Fruit fly (Drosophila melanogaster) whole organism, wandering third instar larva: Measurements from ENCODE around the gene SmydA-8.

Experiments
- HLH106 ChIP-seq: fragments of 200-800 bp; optimal IDR thresholded peaks from 3 replicates; lab custom pipeline; 2019; ENCODE audit warnings: missing biosample characterization, mild to moderate bottlenecking, missing genetic modification characterization, moderate library complexity
- Jra ChIP-seq: sonication (Bioruptor generic); optimal IDR thresholded peaks from 2 replicates; lab custom pipeline; 2016; ENCODE audit warnings: missing biosample characterization, missing genetic modification characterization
- Sp1 ChIP-seq: fragments of 200-800 bp; sonication (Bioruptor generic); optimal IDR thresholded peaks from 3 replicates; lab custom pipeline; 2019; ENCODE audit warnings: missing biosample characterization, mild to moderate bottlenecking, missing genetic modification characterization, moderate library complexity
- brk ChIP-seq: fragments of 200-800 bp; sonication (Bioruptor generic); optimal IDR thresholded peaks from 2 replicates; lab custom pipeline; 2016; ENCODE audit warnings: missing biosample characterization, mild to moderate bottlenecking, missing genetic modification characterization
- h ChIP-seq: fragments of 200-800 bp; sonication (Bioruptor generic); optimal IDR thresholded peaks from 3 replicates; lab custom pipeline; 2016; ENCODE audit warnings: missing biosample characterization, mild to moderate bottlenecking, missing genetic modification characterization
- rgr ChIP-seq: fragments of 200-800 bp; sonication (Bioruptor generic); optimal IDR thresholded peaks from 3 replicates; lab custom pipeline; 2016; ENCODE audit warnings: missing biosample characterization, mild to moderate bottlenecking, missing genetic modification characterization
- sv ChIP-seq: fragments of 200-800 bp; sonication (Bioruptor generic); optimal IDR thresholded peaks from 3 replicates; lab custom pipeline; 2016; ENCODE audit warnings: missing biosample characterization, missing genetic modification characterization

dm6 chrX:2172420-2172827, 41.2 kb downstream of the SmydA-8 start, which contains the start of gene ND-B14.5A:
- TF ChIP-seq h (GFP tag; lab: Kevin White, UChicago), result no peak
- no peak for TF ChIP-seq Jra
- no peak for TF ChIP-seq sv (GFP tag; lab: Kevin White, UChicago)
- no peak for TF ChIP-seq Sp1
- TF ChIP-seq brk (GFP tag; lab: Kevin White, UChicago), result no peak
- no peak for TF ChIP-seq HLH106
- TF ChIP-seq rgr (GFP tag; lab: Kevin White, UChicago), result no peak
